Worm (Caenorhabditis elegans): ENCODE measurements around the gene K03B4.2.

DNA sequence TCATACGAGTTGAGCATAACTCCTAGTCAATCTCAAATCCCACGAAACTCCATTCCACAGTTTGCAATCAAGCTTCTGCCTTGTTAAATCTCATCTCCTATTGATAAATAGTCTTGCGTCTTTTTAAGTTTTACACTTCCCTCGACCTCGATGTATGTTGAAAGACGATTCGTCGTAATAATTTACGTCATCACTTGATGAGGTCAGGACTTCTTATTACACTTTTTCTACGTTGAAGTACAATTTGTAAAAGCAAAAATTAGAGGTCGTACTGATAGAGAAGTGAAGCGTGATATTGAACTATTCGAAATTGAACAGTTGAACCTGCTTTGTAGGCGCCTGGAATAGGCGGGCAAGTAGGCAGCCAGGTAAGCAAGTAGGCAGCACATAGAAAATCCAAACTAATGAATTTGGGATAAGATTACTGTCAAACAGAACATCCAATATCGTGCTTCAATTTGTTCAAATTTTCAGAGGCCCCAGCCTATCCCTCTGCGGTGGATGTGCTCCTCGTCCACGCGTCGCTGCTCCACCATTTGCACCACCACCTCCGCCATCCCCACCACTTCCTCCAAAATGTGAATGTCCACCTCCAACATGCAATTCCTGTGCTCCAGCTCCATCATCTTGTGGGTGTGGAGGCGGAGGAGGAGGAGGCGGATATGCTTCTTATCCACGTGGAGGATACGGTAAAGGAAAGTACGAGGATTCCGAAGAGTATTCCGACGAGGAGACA is 38.0 kb upstream of the K03B4.2 start:
- TF ChIP-seq aly-2 (tag; optimal IDR thresholded peaks at IDR 0.05), result no peak
- TF ChIP-seq sptf-1 (tag; optimal IDR thresholded peaks at IDR 0.05), result no peak
- no peak for TF ChIP-seq nhr-77 (tag; optimal IDR thresholded peaks at IDR 0.05)
- TF ChIP-seq egl-27 (tag; optimal IDR thresholded peaks at IDR 0.05), result no peak
- no peak for TF ChIP-seq lin-15B (tag; optimal IDR thresholded peaks at IDR 0.05)
- TF ChIP-seq dpl-1 (GFP tag; optimal IDR thresholded peaks at IDR 0.05), result no peak
- no peak for TF ChIP-seq mep-1 (tag; optimal IDR thresholded peaks at IDR 0.05)

Measured in whole organism, L1 larva.